Fruit fly (Drosophila melanogaster) whole organism, embryonic: ENCODE measurements around the gene CG14036.

Source experiments
- Atf-2 ChIP-seq: fragments of 200-800 bp; sonication (Bioruptor generic); optimal IDR thresholded peaks from 2 replicates; lab custom pipeline; 2016; ENCODE audit warnings: missing biosample characterization, missing genetic modification characterization
- CG10147 ChIP-seq: fragments of 200-800 bp; sonication (Bioruptor generic); optimal IDR thresholded peaks from 2 replicates; lab custom pipeline; 2019; ENCODE audit warnings: missing biosample characterization, mild to moderate bottlenecking, missing genetic modification characterization, moderate library complexity
- CG1024 ChIP-seq: fragments of 200-800 bp; sonication (Bioruptor generic); IDR thresholded peaks from 2 replicates; pipeline ENCODE4 v1.3.6; 2022; ENCODE audit warnings: missing biosample characterization, missing genetic modification characterization
- CG10267 ChIP-seq: fragments of 200-800 bp; sonication (Bioruptor generic); optimal IDR thresholded peaks from 2 replicates; lab custom pipeline; 2018; ENCODE audit warnings: missing biosample characterization, mild to moderate bottlenecking, missing genetic modification characterization, moderate library complexity
- CG10321 ChIP-seq: fragments of 200-800 bp; sonication (Bioruptor generic); IDR thresholded peaks from 2 replicates; pipeline ENCODE4 v1.3.6; 2022; ENCODE audit warnings: missing biosample characterization, missing genetic modification characterization
- CG11560 ChIP-seq: fragments of 200-800 bp; sonication (Bioruptor generic); IDR thresholded peaks from 3 replicates; pipeline ENCODE4 v1.3.6; 2022; ENCODE audit warnings: missing biosample characterization, missing genetic modification characterization
- CG17361 ChIP-seq: fragments of 200-800 bp; sonication (Bioruptor generic); IDR thresholded peaks from 3 replicates; pipeline ENCODE4 v1.3.6; 2022; ENCODE audit warnings: missing biosample characterization, missing genetic modification characterization
- CG3163 ChIP-seq: fragments of 200-800 bp; sonication (Bioruptor generic); optimal IDR thresholded peaks from 3 replicates; lab custom pipeline; 2016; ENCODE audit warnings: missing biosample characterization, missing genetic modification characterization
- CG32767 ChIP-seq: fragments of 200-800 bp; sonication (Bioruptor generic); IDR thresholded peaks from 2 replicates; pipeline ENCODE4 v1.3.6; 2022; ENCODE audit warnings: missing biosample characterization, missing genetic modification characterization
- CG7556 ChIP-seq: fragments of 200-800 bp; sonication (Bioruptor generic); optimal IDR thresholded peaks from 2 replicates; lab custom pipeline; 2017; ENCODE audit warnings: missing biosample characterization, mild to moderate bottlenecking, missing genetic modification characterization
- CG8359 ChIP-seq: fragments of 200-800 bp; sonication (Bioruptor generic); optimal IDR thresholded peaks from 2 replicates; lab custom pipeline; 2017; ENCODE audit warnings: missing biosample characterization, mild to moderate bottlenecking, missing genetic modification characterization, borderline replicate concordance
- Dip2 ChIP-seq: fragments of 200-800 bp; sonication (Bioruptor generic); IDR thresholded peaks from 2 replicates; pipeline ENCODE4 v1.3.6; 2022; ENCODE audit warnings: missing biosample characterization, missing genetic modification characterization
- E2f2 ChIP-seq: fragments of 200-800 bp; sonication (Bioruptor generic); IDR thresholded peaks from 2 replicates; pipeline ENCODE4 v1.3.6; 2022; ENCODE audit warnings: missing biosample characterization, missing genetic modification characterization
- HLH54F ChIP-seq: fragments of 200-800 bp; sonication (Bioruptor generic); optimal IDR thresholded peaks from 3 replicates; lab custom pipeline; 2016; ENCODE audit warnings: missing biosample characterization, missing genetic modification characterization
- Mes4 ChIP-seq: fragments of 200-800 bp; sonication (Bioruptor generic); optimal IDR thresholded peaks from 2 replicates; lab custom pipeline; 2016; ENCODE audit warnings: missing biosample characterization, missing genetic modification characterization
- NC2β ChIP-seq: fragments of 200-800 bp; sonication (Bioruptor generic); optimal IDR thresholded peaks from 2 replicates; lab custom pipeline; 2016; ENCODE audit warnings: missing biosample characterization, missing genetic modification characterization
- NfI ChIP-seq: fragments of 200-800 bp; sonication (Bioruptor generic); optimal IDR thresholded peaks from 3 replicates; lab custom pipeline; 2018; ENCODE audit warnings: missing biosample characterization, mild to moderate bottlenecking, missing genetic modification characterization, moderate library complexity
- Oaz ChIP-seq: fragments of 200-800 bp; sonication (Bioruptor generic); IDR thresholded peaks from 2 replicates; pipeline ENCODE4 v1.3.6; 2022; ENCODE audit warnings: missing biosample characterization, missing genetic modification characterization
- Optix ChIP-seq: fragments of 200-800 bp; sonication (Bioruptor generic); IDR thresholded peaks from 3 replicates; pipeline ENCODE4 v1.3.6; 2022; ENCODE audit warnings: missing biosample characterization, missing genetic modification characterization
- Ptx1 ChIP-seq: fragments of 200-800 bp; sonication (Bioruptor generic); IDR thresholded peaks from 2 replicates; pipeline ENCODE4 v1.3.6; 2022; ENCODE audit warnings: missing biosample characterization, missing genetic modification characterization
- Spps ChIP-seq: fragments of 200-800 bp; sonication (Bioruptor generic); optimal IDR thresholded peaks from 2 replicates; lab custom pipeline; 2018; ENCODE audit warnings: missing biosample characterization, mild to moderate bottlenecking, missing genetic modification characterization
- bowl ChIP-seq: fragments of 200-800 bp; sonication (Bioruptor generic); IDR thresholded peaks from 2 replicates; pipeline ENCODE4 v1.3.6; 2022; ENCODE audit warnings: missing biosample characterization, missing genetic modification characterization
- ci ChIP-seq: fragments of 200-800 bp; sonication (Bioruptor generic); IDR thresholded peaks from 3 replicates; pipeline ENCODE4 v1.3.6; 2022; ENCODE audit warnings: missing biosample characterization, missing genetic modification characterization
- cwo ChIP-seq: fragments of 200-800 bp; sonication (Bioruptor generic); optimal IDR thresholded peaks from 3 replicates; lab custom pipeline; 2017; ENCODE audit warnings: missing biosample characterization, missing genetic modification characterization, mild to moderate bottlenecking, moderate library complexity, missing genetic modification reagents
- fd102C ChIP-seq: fragments of 200-800 bp; sonication (Bioruptor generic); optimal IDR thresholded peaks from 2 replicates; lab custom pipeline; 2018; ENCODE audit warnings: missing biosample characterization, mild to moderate bottlenecking, missing genetic modification characterization, moderate library complexity
- fru ChIP-seq: fragments of >200 bp; optimal IDR thresholded peaks from 2 replicates; lab custom pipeline; 2017
- gro ChIP-seq: fragments of 200-800 bp; sonication (Bioruptor generic); optimal IDR thresholded peaks from 2 replicates; lab custom pipeline; 2016; ENCODE audit warnings: missing biosample characterization, missing genetic modification characterization
- hkb ChIP-seq, 2 experiments: fragments of 200-800 bp in 1 of 2; fragments of >200 bp in 1 of 2; sonication (Bioruptor generic) in 1 of 2; IDR thresholded peaks in 1 of 2; optimal IDR thresholded peaks in 1 of 2; 2 replicates each; pipeline versions ENCODE4 v1.3.6 to Lab custom; 2017 to 2022; ENCODE audit warnings: missing biosample characterization in 1 of 2, missing genetic modification characterization in 1 of 2
- kah ChIP-seq: fragments of 200-800 bp; sonication (Bioruptor generic); optimal IDR thresholded peaks from 2 replicates; lab custom pipeline; 2018; ENCODE audit warnings: missing biosample characterization, mild to moderate bottlenecking, missing genetic modification characterization
- luna ChIP-seq: fragments of 200-800 bp; sonication (Bioruptor generic); optimal IDR thresholded peaks from 2 replicates; lab custom pipeline; 2016; ENCODE audit warnings: missing biosample characterization, missing genetic modification characterization
- mld ChIP-seq: fragments of 200-800 bp; sonication (Bioruptor generic); IDR thresholded peaks from 3 replicates; pipeline ENCODE4 v1.3.6; 2022; ENCODE audit warnings: missing biosample characterization, missing genetic modification characterization; ENCODE audit not compliant: partially characterized antibody
- nau ChIP-seq: fragments of 200-800 bp; sonication (Bioruptor generic); optimal IDR thresholded peaks from 3 replicates; lab custom pipeline; 2017; ENCODE audit warnings: missing biosample characterization, mild to moderate bottlenecking, missing genetic modification characterization, missing genetic modification reagents
- phol ChIP-seq: fragments of 200-800 bp; sonication (Bioruptor generic); optimal IDR thresholded peaks from 3 replicates; lab custom pipeline; 2018; ENCODE audit warnings: missing biosample characterization, mild to moderate bottlenecking, missing genetic modification characterization, moderate library complexity
- pnt ChIP-seq: fragments of 200-800 bp; sonication (Bioruptor generic); optimal IDR thresholded peaks from 3 replicates; lab custom pipeline; 2016; ENCODE audit warnings: missing biosample characterization, missing genetic modification characterization
- schlank ChIP-seq: fragments of 200-800 bp; sonication (Bioruptor generic); optimal IDR thresholded peaks from 2 replicates; lab custom pipeline; 2018; ENCODE audit warnings: missing biosample characterization, mild to moderate bottlenecking, missing genetic modification characterization
- tap ChIP-seq: fragments of 200-800 bp; optimal IDR thresholded peaks from 3 replicates; lab custom pipeline; 2019; ENCODE audit warnings: missing biosample characterization, mild to moderate bottlenecking, missing genetic modification characterization, moderate library complexity
- tll ChIP-seq, 2 experiments: fragments of 200-800 bp in 1 of 2; fragments of >200 bp in 1 of 2; sonication (Bioruptor generic) in 1 of 2; optimal IDR thresholded peaks; 2 replicates each; lab custom pipeline; 2017 to 2019; ENCODE audit warnings: missing biosample characterization in 2 of 2, missing genetic modification characterization in 2 of 2, mild to moderate bottlenecking in 1 of 2, moderate library complexity in 1 of 2
- trem ChIP-seq: fragments of 200-800 bp; optimal IDR thresholded peaks from 3 replicates; lab custom pipeline; 2019; ENCODE audit warnings: missing biosample characterization, mild to moderate bottlenecking, missing genetic modification characterization, moderate library complexity
- tup ChIP-seq: fragments of 200-800 bp; sonication (Bioruptor generic); optimal IDR thresholded peaks from 2 replicates; lab custom pipeline; 2016; ENCODE audit warnings: missing biosample characterization, mild to moderate bottlenecking, missing genetic modification characterization, moderate library complexity
- unpg ChIP-seq: fragments of 200-800 bp; sonication (Bioruptor generic); optimal IDR thresholded peaks from 3 replicates; lab custom pipeline; 2018; ENCODE audit warnings: missing biosample characterization, mild to moderate bottlenecking, missing genetic modification characterization, moderate library complexity
- zfh2 ChIP-seq: fragments of 200-800 bp; sonication (Bioruptor generic); optimal IDR thresholded peaks from 2 replicates; lab custom pipeline; 2016; ENCODE audit warnings: missing biosample characterization, missing genetic modification characterization

Gene CG14036

DNA sequence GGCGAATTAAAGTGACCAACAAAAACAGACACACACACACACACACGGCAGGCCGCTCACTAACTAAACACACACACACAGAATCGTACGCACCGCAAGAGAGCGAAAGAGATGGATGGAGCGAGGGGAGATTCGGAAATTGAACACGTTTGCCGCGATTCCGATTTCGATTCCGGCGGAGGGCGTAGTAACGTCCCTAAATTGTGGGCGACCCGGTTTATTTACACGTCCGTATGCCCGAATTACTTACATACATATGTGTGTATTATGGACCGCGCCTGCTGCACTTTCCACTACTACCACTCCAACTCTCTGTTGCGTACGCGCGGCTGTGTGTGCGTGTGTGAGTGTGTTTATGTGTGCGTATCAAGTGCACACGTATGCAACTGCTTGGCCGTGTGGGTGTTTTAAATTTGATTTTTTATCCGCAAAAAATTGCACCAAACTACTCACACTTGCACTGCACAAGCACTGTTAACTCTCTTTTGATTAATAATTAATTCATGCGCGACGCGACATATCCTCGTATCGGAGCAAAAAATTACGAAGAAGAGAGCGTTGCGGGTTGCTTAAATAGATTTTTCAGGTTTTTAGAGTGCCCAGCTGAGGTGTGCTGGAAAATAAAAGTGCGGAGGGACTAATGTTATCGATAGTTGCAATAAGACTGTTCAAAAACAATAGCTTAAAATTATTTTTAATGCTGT, 38.3 kb upstream of the CG14036 start, which contains the start of gene Pgant5 (continued):
- TF ChIP-seq CG11560 (tag; lab: Robert Waterston, UW) (no peak), Spps (no peak), NC2β (GFP tag; lab: Kevin White, UChicago) (no peak), zfh2 (peak; percentile 6), luna (GFP tag; lab: Kevin White, UChicago) (no peak), nau (GFP tag; lab: Kevin White, UChicago) (peak; percentile 38), fd102C (no peak), Atf-2 (GFP tag; lab: Kevin White, UChicago) (no peak), CG10267 (no peak), schlank (no peak), CG3163 (GFP tag; lab: Kevin White, UChicago) (peak; percentile 35), pnt (GFP tag; lab: Kevin White, UChicago) (no peak), E2f2 (no peak), fru (no peak), Oaz (GFP tag; lab: Robert Waterston, UW) (no peak), Mes4 (GFP tag; lab: Kevin White, UChicago) (no peak), Optix (GFP tag; lab: Robert Waterston, UW) (no peak), CG10147 (no peak), gro (GFP tag; lab: Kevin White, UChicago) (peak; percentile 37), tap (tag; lab: Kevin White, UChicago) (no peak), mld (GFP tag; lab: Robert Waterston, UW) (no peak), ci (GFP tag; lab: Robert Waterston, UW) (0 out of 3 replicates have a peak, but pooled peaks have one; percentile 19), NfI (GFP tag; lab: Kevin White, UChicago) (no peak), bowl (GFP tag; lab: Robert Waterston, UW) (no peak), tup (no peak), HLH54F (peak; percentile 4), CG7556 (GFP tag; lab: Kevin White, UChicago) (peak; percentile 12), CG32767 (no peak), cwo (GFP tag; lab: Kevin White, UChicago) (peak; percentile 45), tll (GFP tag; optimal IDR thresholded peaks at IDR 0.05; lab: Kevin White, UChicago) (no peak), Dip2 (GFP tag; lab: Robert Waterston, UW) (no peak), hkb (optimal IDR thresholded peaks at IDR 0.05; lab: Kevin White, UChicago) (peak; percentile 98), hkb (GFP tag; IDR thresholded peaks at IDR 0.05; lab: Robert Waterston, UW) (no peak), CG10321 (GFP tag; lab: Robert Waterston, UW) (no peak), trem (tag; lab: Kevin White, UChicago) (peak; percentile 32), kah (GFP tag; lab: Kevin White, UChicago) (no peak), Ptx1 (GFP tag; lab: Robert Waterston, UW) (no peak), CG17361 (GFP tag; lab: Robert Waterston, UW) (peak; percentile 43; the same call in 1 of the 3 replicates), CG8359 (GFP tag; lab: Kevin White, UChicago) (no peak), unpg (GFP tag; lab: Kevin White, UChicago) (peak; percentile 3), CG1024 (GFP tag; lab: Robert Waterston, UW) (no peak), phol (no peak)
